Worm (Caenorhabditis elegans) whole organism, L4 larva: Measurements from ENCODE around the gene ssp-36.

ENCODE experiments used
- D1046.2 ChIP-seq: fragments of 200-800 bp; sonication (Bioruptor generic); IDR thresholded peaks from 2 replicates; pipeline ENCODE4 v1.3.6; 2022; ENCODE audit warnings: missing genetic modification characterization, missing compliant biosample characterization
- F49E8.2 ChIP-seq: sonication (generic microtip); optimal IDR thresholded peaks from 2 replicates; lab custom pipeline; 2016; ENCODE audit warnings: missing compliant biosample characterization, mild to moderate bottlenecking, missing genetic modification characterization, borderline replicate concordance
- R02D3.7 ChIP-seq: fragments of 150-350 bp; sonication (generic microtip); optimal IDR thresholded peaks from 3 replicates; lab custom pipeline; 2014; ENCODE audit warnings: missing biosample characterization, missing genetic modification characterization
- T26A8.4 ChIP-seq: fragments of 200-800 bp; sonication (Bioruptor generic); IDR thresholded peaks from 2 replicates; pipeline ENCODE4 v1.3.6; 2022; ENCODE audit warnings: missing genetic modification characterization, missing compliant biosample characterization
- Y48G9A.11 ChIP-seq: fragments of 200-800 bp; sonication (Bioruptor generic); IDR thresholded peaks from 2 replicates; pipeline ENCODE4 v1.3.6; 2022; ENCODE audit warnings: missing genetic modification reagents, missing genetic modification characterization, missing compliant biosample characterization
- ZK337.2 ChIP-seq: fragments of 200-800 bp; sonication (Bioruptor generic); IDR thresholded peaks from 2 replicates; pipeline ENCODE4 v1.3.6; 2022; ENCODE audit warnings: missing genetic modification reagents, missing genetic modification characterization, missing compliant biosample characterization
- ama-1 ChIP-seq: fragments of 150-350 bp; optimal IDR thresholded peaks from 2 replicates; lab custom pipeline; 2014; ENCODE audit warnings: inconsistent platforms, mixed read lengths
- arid-1 ChIP-seq: fragments of 200-800 bp; sonication (Bioruptor generic); conservative IDR thresholded peaks from 2 replicates; pipeline ENCODE4 v1.3.6; 2022; ENCODE audit warnings: missing genetic modification reagents, missing genetic modification characterization, missing compliant biosample characterization
- attf-4 ChIP-seq: sonication (generic microtip); optimal IDR thresholded peaks from 3 replicates; lab custom pipeline; 2017; ENCODE audit warnings: missing biosample characterization, missing genetic modification characterization
- ceh-28 ChIP-seq: fragments of 150-350 bp; optimal IDR thresholded peaks from 2 replicates; lab custom pipeline; 2014; ENCODE audit warnings: missing biosample characterization, missing genetic modification reagents, missing genetic modification characterization
- ceh-32 ChIP-seq: sonication (generic microtip); optimal IDR thresholded peaks from 2 replicates; lab custom pipeline; 2016; ENCODE audit warnings: mild to moderate bottlenecking, missing genetic modification characterization, missing compliant biosample characterization; ENCODE audit not compliant: poor library complexity
- ceh-44 ChIP-seq: fragments of 200-800 bp; sonication (Bioruptor generic); IDR thresholded peaks from 2 replicates; pipeline ENCODE4 v1.3.6; 2022; ENCODE audit warnings: missing genetic modification reagents, missing genetic modification characterization, missing compliant biosample characterization
- ceh-62 ChIP-seq: sonication (generic microtip); optimal IDR thresholded peaks from 2 replicates; lab custom pipeline; 2017; ENCODE audit warnings: missing biosample characterization, missing genetic modification characterization
- ces-1 ChIP-seq: fragments of 150-350 bp; sonication (generic microtip); optimal IDR thresholded peaks from 4 replicates; lab custom pipeline; 2014; ENCODE audit warnings: missing biosample characterization, missing genetic modification reagents, missing genetic modification characterization
- ctbp-1 ChIP-seq: fragments of 200-800 bp; sonication (Bioruptor generic); IDR thresholded peaks from 2 replicates; pipeline ENCODE4 v1.3.6; 2022; ENCODE audit warnings: missing genetic modification reagents, missing genetic modification characterization, missing compliant biosample characterization
- dmd-6 ChIP-seq: fragments of 200-800 bp; sonication (Bioruptor generic); IDR thresholded peaks from 2 replicates; pipeline ENCODE4 v1.3.6; 2022; ENCODE audit warnings: missing genetic modification reagents, missing genetic modification characterization, missing compliant biosample characterization
- dmd-9 ChIP-seq: fragments of 200-800 bp; sonication (Bioruptor generic); IDR thresholded peaks from 2 replicates; pipeline ENCODE4 v1.3.6; 2022; ENCODE audit warnings: missing genetic modification reagents, missing genetic modification characterization, missing compliant biosample characterization
- egl-43 ChIP-seq: fragments of 200-800 bp; sonication (Bioruptor generic); IDR thresholded peaks from 2 replicates; pipeline ENCODE4 v1.3.6; 2022; ENCODE audit warnings: missing genetic modification reagents, missing genetic modification characterization, missing compliant biosample characterization
- fkh-10 ChIP-seq: fragments of 150-350 bp; optimal IDR thresholded peaks from 2 replicates; lab custom pipeline; 2014; ENCODE audit warnings: missing biosample characterization, missing genetic modification reagents, missing genetic modification characterization
- fos-1 ChIP-seq: fragments of 150-350 bp; optimal IDR thresholded peaks from 2 replicates; lab custom pipeline; 2014; ENCODE audit warnings: missing biosample characterization, missing genetic modification characterization
- hlh-11 ChIP-seq: fragments of 200-800 bp; sonication (Bioruptor generic); optimal IDR thresholded peaks from 2 replicates; lab custom pipeline; 2018; ENCODE audit warnings: mild to moderate bottlenecking, missing genetic modification characterization, missing compliant biosample characterization
- lin-13 ChIP-seq: fragments of 150-350 bp; optimal IDR thresholded peaks from 2 replicates; lab custom pipeline; 2014; ENCODE audit warnings: missing biosample characterization, missing genetic modification reagents, missing genetic modification characterization
- lin-38 ChIP-seq: fragments of 200-800 bp; sonication (Bioruptor generic); IDR thresholded peaks from 2 replicates; pipeline ENCODE4 v1.3.6; 2022; ENCODE audit warnings: missing genetic modification reagents, missing genetic modification characterization, missing compliant biosample characterization
- lsy-2 ChIP-seq, 2 experiments: fragments of 150-350 bp in 1 of 2; sonication (generic microtip) in 1 of 2; optimal IDR thresholded peaks; 2 replicates each; lab custom pipeline; 2014 to 2017; ENCODE audit warnings: missing biosample characterization in 2 of 2, missing genetic modification characterization in 2 of 2
- mdl-1 ChIP-seq, 2 experiments: fragments of 150-350 bp in 1 of 2; sonication (generic microtip) in 1 of 2; optimal IDR thresholded peaks; 2 replicates each; lab custom pipeline; 2014 to 2017; ENCODE audit warnings: missing biosample characterization in 2 of 2, missing genetic modification characterization in 2 of 2
- mep-1 ChIP-seq: fragments of 150-350 bp; sonication (generic microtip); optimal IDR thresholded peaks from 3 replicates; lab custom pipeline; 2014; ENCODE audit warnings: missing biosample characterization, missing genetic modification characterization
- mxl-2 ChIP-seq: fragments of 200-800 bp; sonication (Bioruptor generic); conservative IDR thresholded peaks from 2 replicates; pipeline ENCODE4 v1.3.6; 2022; ENCODE audit warnings: missing genetic modification reagents, missing genetic modification characterization, missing compliant biosample characterization
- nhr-102 ChIP-seq: sonication (generic microtip); optimal IDR thresholded peaks from 2 replicates; lab custom pipeline; 2016; ENCODE audit warnings: mild to moderate bottlenecking, missing genetic modification characterization, moderate library complexity, missing compliant biosample characterization
- nhr-111 ChIP-seq: fragments of 200-800 bp; sonication (Bioruptor generic); optimal IDR thresholded peaks from 2 replicates; lab custom pipeline; 2018; ENCODE audit warnings: mild to moderate bottlenecking, missing genetic modification characterization, missing compliant biosample characterization
- nhr-237 ChIP-seq: sonication (generic microtip); optimal IDR thresholded peaks from 2 replicates; lab custom pipeline; 2017; ENCODE audit warnings: missing biosample characterization, missing genetic modification characterization
- nhr-25 ChIP-seq: sonication (generic microtip); optimal IDR thresholded peaks from 2 replicates; lab custom pipeline; 2017; ENCODE audit warnings: missing genetic modification characterization, mild to moderate bottlenecking, missing compliant biosample characterization, antibody characterized with exemption, moderate library complexity, borderline replicate concordance; ENCODE audit not compliant: insufficient read depth
- nhr-42 ChIP-seq: fragments of 200-800 bp; sonication (Bioruptor generic); IDR thresholded peaks from 2 replicates; pipeline ENCODE4 v1.3.6; 2022; ENCODE audit warnings: missing genetic modification characterization, missing compliant biosample characterization
- pha-4 ChIP-seq, 2 experiments: fragments of 150-350 bp in 1 of 2; fragments of 200-800 bp in 1 of 2; sonication (Bioruptor generic) in 1 of 2; IDR thresholded peaks in 1 of 2; optimal IDR thresholded peaks in 1 of 2; 2 replicates each; pipeline versions ENCODE4 v1.3.6 to Lab custom; 2014 to 2022; ENCODE audit warnings: missing genetic modification characterization in 2 of 2, missing genetic modification reagents in 2 of 2, missing biosample characterization in 1 of 2, missing compliant biosample characterization in 1 of 2
- php-3 ChIP-seq: fragments of 200-800 bp; sonication (Bioruptor generic); IDR thresholded peaks from 2 replicates; pipeline ENCODE4 v1.3.6; 2022; ENCODE audit warnings: missing genetic modification reagents, missing genetic modification characterization, missing compliant biosample characterization
- set-16 ChIP-seq: fragments of 200-800 bp; sonication (Bioruptor generic); IDR thresholded peaks from 2 replicates; pipeline ENCODE4 v1.3.6; 2022; ENCODE audit warnings: missing genetic modification reagents, missing genetic modification characterization, missing compliant biosample characterization
- snpc-1.2 ChIP-seq: fragments of 200-800 bp; sonication (Bioruptor generic); IDR thresholded peaks from 2 replicates; pipeline ENCODE4 v1.3.6; 2022; ENCODE audit warnings: missing genetic modification reagents, missing genetic modification characterization, missing compliant biosample characterization
- spr-1 ChIP-seq: sonication (generic microtip); optimal IDR thresholded peaks from 2 replicates; lab custom pipeline; 2016; ENCODE audit warnings: mild to moderate bottlenecking, missing genetic modification characterization, missing compliant biosample characterization
- tra-1 ChIP-seq: fragments of 200-800 bp; sonication (Bioruptor generic); IDR thresholded peaks from 2 replicates; pipeline ENCODE4 v1.3.6; 2022; ENCODE audit warnings: missing genetic modification reagents, missing genetic modification characterization, missing compliant biosample characterization
- unc-130 ChIP-seq: sonication (generic microtip); optimal IDR thresholded peaks from 2 replicates; lab custom pipeline; 2016; ENCODE audit warnings: missing genetic modification reagents, missing genetic modification characterization, missing compliant biosample characterization
- unc-39 ChIP-seq: sonication (generic microtip); optimal IDR thresholded peaks from 2 replicates; lab custom pipeline; 2017; ENCODE audit warnings: missing biosample characterization, missing genetic modification characterization
- zfp-3 ChIP-seq: fragments of 200-800 bp; sonication (Bioruptor generic); conservative IDR thresholded peaks from 2 replicates; pipeline ENCODE4 v1.3.6; 2022; ENCODE audit warnings: missing genetic modification reagents, missing genetic modification characterization, missing compliant biosample characterization

ssp-36 gene

ce11 chrIV:9740851-9741549, 25.1 kb downstream of the ssp-36 start, which contains the start of gene gln-6:
TSS of gene gln-6 (minus strand) at chrIV:9740901.
- peak; percentile 44 for TF ChIP-seq unc-130 (GFP tag; lab: Kevin White, UChicago)

ce11 chrIV:9739001-9739400, 27.1 kb downstream of the ssp-36 start:
- TF ChIP-seq lin-13 (GFP tag; lab: Kevin White, UChicago): no peak
- no peak for TF ChIP-seq ces-1 (GFP tag; lab: Kevin White, UChicago)
- TF ChIP-seq lin-38 (GFP tag; lab: Robert Waterston, UW): peak; percentile 61
- peak; percentile 64 for TF ChIP-seq unc-130 (GFP tag; lab: Kevin White, UChicago)
- TF ChIP-seq snpc-1.2: peak; percentile 65; the same call in 1 of the 2 replicates
- TF ChIP-seq F49E8.2 (tag; lab: Kevin White, UChicago): peak; percentile 28
- TF ChIP-seq, all 104 proteins: peak for 4

- TF ChIP-seq D1046.2 (GFP tag; lab: Robert Waterston, UW) (no peak), arid-1 (GFP tag; lab: Robert Waterston, UW) (no peak)
Measured at ce11 chrIV:9738194-9738593, 28.0 kb downstream of the ssp-36 start, which contains the start of gene C28D4.10. TSS of gene C28D4.10 (plus strand) at chrIV:9738494.

- TF ChIP-seq dmd-6 (GFP tag; lab: Robert Waterston, UW): peak; percentile 61; the same call in 1 of the 2 replicates
- TF ChIP-seq ceh-62 (tag; lab: Kevin White, UChicago): no peak
- TF ChIP-seq spr-1 (tag; lab: Kevin White, UChicago): no peak
- no peak for TF ChIP-seq snpc-1.2
- no peak for TF ChIP-seq ces-1 (GFP tag; lab: Kevin White, UChicago)
- TF ChIP-seq Y48G9A.11: no peak
- TF ChIP-seq T26A8.4 (GFP tag; lab: Robert Waterston, UW): no peak
- no peak for TF ChIP-seq set-16 (GFP tag; lab: Robert Waterston, UW)
- no peak for TF ChIP-seq egl-43 (GFP tag; lab: Robert Waterston, UW)
- TF ChIP-seq ceh-28 (tag; lab: Kevin White, UChicago): no peak
- no peak for TF ChIP-seq lsy-2 (tag; optimal IDR thresholded peaks at IDR 0.05; lab: Kevin White, UChicago)
- TF ChIP-seq hlh-11 (tag; lab: Kevin White, UChicago): peak; percentile 60
- TF ChIP-seq ZK337.2 (GFP tag; lab: Robert Waterston, UW): no peak
- TF ChIP-seq dmd-9: no peak
- TF ChIP-seq nhr-102 (tag; lab: Kevin White, UChicago): no peak
- TF ChIP-seq ceh-44 (GFP tag; lab: Robert Waterston, UW): no peak
- TF ChIP-seq fkh-10 (GFP tag; lab: Kevin White, UChicago): no peak
- TF ChIP-seq nhr-25: no peak
- no peak for TF ChIP-seq zfp-3 (GFP tag; lab: Robert Waterston, UW)
- TF ChIP-seq mep-1 (tag; lab: Kevin White, UChicago): no peak
- no peak for TF ChIP-seq pha-4 (GFP tag; IDR thresholded peaks at IDR 0.05; lab: Robert Waterston, UW)
- TF ChIP-seq pha-4 (tag; optimal IDR thresholded peaks at IDR 0.05; lab: Kevin White, UChicago): no peak
- no peak for TF ChIP-seq ceh-32
- no peak for TF ChIP-seq fos-1 (tag; lab: Kevin White, UChicago)
- no peak for TF ChIP-seq nhr-237 (tag; lab: Kevin White, UChicago)
- TF ChIP-seq mxl-2: no peak
- no peak for TF ChIP-seq ama-1
- TF ChIP-seq ctbp-1 (GFP tag; lab: Robert Waterston, UW): no peak
- peak in 1 of 2 experiments; percentile 59 for TF ChIP-seq mdl-1 (tag; optimal IDR thresholded peaks at IDR 0.05; lab: Kevin White, UChicago)
- peak; percentile 77 for TF ChIP-seq php-3 (GFP tag; lab: Robert Waterston, UW)
- 0 out of 2 replicates have a peak, but pooled peaks have one; percentile 21 for TF ChIP-seq tra-1 (GFP tag; lab: Robert Waterston, UW)
- TF ChIP-seq attf-4 (tag; lab: Kevin White, UChicago): no peak
- TF ChIP-seq nhr-111 (GFP tag; lab: Kevin White, UChicago): no peak
- TF ChIP-seq nhr-42 (GFP tag; lab: Robert Waterston, UW): no peak
- no peak for TF ChIP-seq unc-39
- no peak for TF ChIP-seq R02D3.7 (tag; lab: Kevin White, UChicago)
Measured at ce11 chrIV:9737204-9737790, 28.9 kb downstream of the ssp-36 start, which contains the start of gene cka-1. TSS of gene cka-1 (minus strand) at chrIV:9737621.
